Worm (Caenorhabditis elegans): ENCODE measurements around the gene adk-1.

adk-1 gene

DNA sequence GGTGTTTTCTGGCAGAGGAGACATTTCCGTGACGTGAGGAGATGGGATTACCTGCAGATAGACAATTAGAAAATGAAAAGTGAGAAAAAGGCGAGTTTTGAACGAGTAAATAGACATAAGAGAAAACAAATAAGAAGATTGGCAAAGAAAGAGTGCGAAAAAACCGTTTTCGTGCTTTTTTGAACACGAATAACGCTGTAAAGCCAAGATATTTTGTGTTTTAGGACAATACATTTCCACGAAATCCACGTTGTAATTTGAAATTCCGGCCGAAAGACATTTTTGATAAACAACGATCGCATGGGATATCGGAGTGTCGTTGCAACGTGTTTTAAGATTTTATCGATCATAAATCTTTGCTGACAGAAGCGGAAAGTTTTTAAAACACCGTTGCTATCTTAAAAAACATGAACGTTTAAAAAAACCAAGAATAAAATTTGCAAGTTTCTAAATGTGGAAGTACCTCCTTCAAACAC is at the start of gene adk-1:
Gene adk-1, minus strand, starts transcription at position 51 of the 476 bp plus-strand sequence.
- TF ChIP-seq lsy-2 (tag; optimal IDR thresholded peaks at IDR 0.05), result peak in 1 of 2 experiments; percentile 13
- TF ChIP-seq daf-19 (GFP tag; conservative IDR thresholded peaks at IDR 0.05), result no peak
- TF ChIP-seq ceh-44 (GFP tag; IDR thresholded peaks at IDR 0.05), result no peak
- TF ChIP-seq snpc-1.2 (GFP tag; IDR thresholded peaks at IDR 0.05), result no peak
- no peak for TF ChIP-seq Y105C5A.15 (GFP tag; IDR thresholded peaks at IDR 0.05)
- TF ChIP-seq attf-4 (tag; optimal IDR thresholded peaks at IDR 0.05), result no peak
- no peak for TF ChIP-seq hif-1 (tag; optimal IDR thresholded peaks at IDR 0.05)
- peak; percentile 36 for TF ChIP-seq dpl-1 (GFP tag; optimal IDR thresholded peaks at IDR 0.05)
- TF ChIP-seq tag-97 (GFP tag; IDR thresholded peaks at IDR 0.05), result no peak
- no peak for TF ChIP-seq ZK337.2 (GFP tag; IDR thresholded peaks at IDR 0.05)
- no peak for TF ChIP-seq nhr-76 (tag; optimal IDR thresholded peaks at IDR 0.05)
- peak; percentile 86 for TF ChIP-seq T20F7.1 (GFP tag; optimal IDR thresholded peaks at IDR 0.05)
- no peak for TF ChIP-seq rbr-2 (tag; optimal IDR thresholded peaks at IDR 0.05)
- no peak for TF ChIP-seq php-3 (GFP tag; IDR thresholded peaks at IDR 0.05)
- no peak for TF ChIP-seq ceh-20 (GFP tag; IDR thresholded peaks at IDR 0.05)
- no peak for TF ChIP-seq fos-1 (tag; optimal IDR thresholded peaks at IDR 0.05)
- TF ChIP-seq dve-1 (tag; optimal IDR thresholded peaks at IDR 0.05; ENCODE audit: insufficient read depth), result no peak
- TF ChIP-seq sdz-12 (GFP tag; optimal IDR thresholded peaks at IDR 0.05), result no peak
- no peak for TF ChIP-seq hmg-1.1 (GFP tag; IDR thresholded peaks at IDR 0.05)
- TF ChIP-seq egl-27 (tag; optimal IDR thresholded peaks at IDR 0.05), result no peak
- TF ChIP-seq unc-130 (GFP tag; optimal IDR thresholded peaks at IDR 0.05), result no peak
- TF ChIP-seq mdt-29 (GFP tag; IDR thresholded peaks at IDR 0.05), result no peak
- peak; percentile 16 for TF ChIP-seq nhr-6 (tag; optimal IDR thresholded peaks at IDR 0.05)
- no peak for TF ChIP-seq saeg-2 (GFP tag; IDR thresholded peaks at IDR 0.05)
- TF ChIP-seq mep-1 (tag; optimal IDR thresholded peaks at IDR 0.05), result no peak

DNA sequence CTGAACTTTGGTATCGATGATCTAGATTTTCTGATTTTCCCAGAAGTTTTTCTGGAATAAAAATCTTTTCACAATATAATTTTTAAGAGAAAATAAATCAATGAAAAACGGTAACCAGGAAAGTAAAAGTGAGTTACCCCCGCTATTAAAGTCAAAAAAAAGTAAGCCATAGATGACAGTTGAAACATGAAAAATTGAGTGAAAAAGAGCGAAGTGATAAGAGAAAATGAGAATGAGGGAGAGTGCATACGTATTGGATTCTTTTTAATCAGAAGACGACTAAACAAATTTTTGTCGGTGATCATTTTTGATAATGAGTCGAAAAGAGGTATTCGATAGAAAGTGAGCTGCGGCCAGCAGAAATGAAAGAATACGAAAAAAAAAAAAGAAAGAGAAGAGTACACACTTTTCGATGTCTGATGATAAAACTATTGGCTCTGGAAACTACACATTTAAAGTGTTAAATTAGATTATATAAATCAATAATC is 48.9 kb upstream of the adk-1 start, which contains the start of gene gtl-1:
Gene gtl-1, minus strand, starts transcription at position 51 of the 488 bp plus-strand sequence.
- peak; percentile 73 for TF ChIP-seq nhr-28 (tag; optimal IDR thresholded peaks at IDR 0.05)
- TF ChIP-seq dve-1 (tag; optimal IDR thresholded peaks at IDR 0.05; ENCODE audit: insufficient read depth), result peak; percentile 18
- TF ChIP-seq arid-1 (GFP tag; conservative IDR thresholded peaks at IDR 0.05), result 0 out of 2 replicates have a peak, but pooled peaks have one; percentile 9
- no peak for TF ChIP-seq daf-16 (GFP tag; optimal IDR thresholded peaks at IDR 0.05)
- TF ChIP-seq daf-16 (tag; optimal IDR thresholded peaks at IDR 0.05), result peak; percentile 37
- TF ChIP-seq hlh-11 (tag; optimal IDR thresholded peaks at IDR 0.05), result peak; percentile 45
- no peak for TF ChIP-seq zag-1 (tag; optimal IDR thresholded peaks at IDR 0.05)
- TF ChIP-seq dmd-6 (GFP tag; IDR thresholded peaks at IDR 0.05), result peak; percentile 73
- TF ChIP-seq unc-62 (GFP tag; optimal IDR thresholded peaks at IDR 0.05 in 1 of 2), result peak in 1 of 2 experiments; percentile 38
- TF ChIP-seq unc-62 (tag; optimal IDR thresholded peaks at IDR 0.05), result no peak
- peak; percentile 96 for TF ChIP-seq pqm-1 (tag; optimal IDR thresholded peaks at IDR 0.05)
- no peak for TF ChIP-seq aha-1 (tag)

DNA sequence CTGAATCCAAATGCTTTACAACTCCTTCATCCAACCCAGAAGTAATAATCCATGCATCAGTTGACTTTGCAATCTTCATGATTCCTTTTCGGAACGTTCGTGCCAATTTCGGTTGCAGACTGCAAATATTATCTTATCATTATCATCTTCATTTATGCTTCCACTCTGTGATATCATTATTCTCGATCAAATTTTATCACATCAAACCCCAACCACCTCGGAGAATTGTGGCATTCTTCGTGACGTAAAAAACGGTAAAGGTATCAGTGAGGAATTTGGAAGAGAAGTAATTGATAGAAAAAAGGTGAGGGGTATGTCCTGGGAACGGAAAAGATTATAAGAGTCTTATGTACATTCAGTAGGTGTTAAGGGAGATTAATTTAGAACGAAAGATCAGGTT is 46.8 kb upstream of the adk-1 start:
- peak; percentile 65 for TF ChIP-seq nhr-28 (tag; optimal IDR thresholded peaks at IDR 0.05)
- no peak for TF ChIP-seq lin-13 (GFP tag; optimal IDR thresholded peaks at IDR 0.05)
- no peak for TF ChIP-seq ceh-44 (GFP tag; IDR thresholded peaks at IDR 0.05)
- TF ChIP-seq mdl-1 (tag; optimal IDR thresholded peaks at IDR 0.05), result no peak
- no peak for TF ChIP-seq daf-19 (GFP tag; conservative IDR thresholded peaks at IDR 0.05)
- TF ChIP-seq ctbp-1 (GFP tag; IDR thresholded peaks at IDR 0.05), result no peak
- TF ChIP-seq lim-7 (GFP tag; IDR thresholded peaks at IDR 0.05), result no peak
- no peak for TF ChIP-seq dmd-8 (GFP tag; IDR thresholded peaks at IDR 0.05)
- TF ChIP-seq ztf-7 (tag; optimal IDR thresholded peaks at IDR 0.05), result no peak
- TF ChIP-seq hmg-1.1 (GFP tag; IDR thresholded peaks at IDR 0.05), result no peak
- no peak for TF ChIP-seq ZK337.2 (GFP tag; IDR thresholded peaks at IDR 0.05)
- TF ChIP-seq pha-4 (GFP tag; IDR thresholded peaks at IDR 0.05), result no peak
- TF ChIP-seq pha-4 (tag; optimal IDR thresholded peaks at IDR 0.05), result no peak
- TF ChIP-seq duxl-1 (tag; optimal IDR thresholded peaks at IDR 0.05; ENCODE audit: poor library complexity), result no peak
- TF ChIP-seq Y5F2A.4 (GFP tag; optimal IDR thresholded peaks at IDR 0.05), result no peak
- TF ChIP-seq dpl-1 (GFP tag; optimal IDR thresholded peaks at IDR 0.05), result no peak
- no peak for TF ChIP-seq ceh-62 (tag; optimal IDR thresholded peaks at IDR 0.05)
- TF ChIP-seq ceh-82 (tag; optimal IDR thresholded peaks at IDR 0.05), result no peak
- no peak for TF ChIP-seq unc-39 (tag; optimal IDR thresholded peaks at IDR 0.05)
- peak; percentile 86 for TF ChIP-seq dmd-6 (GFP tag; IDR thresholded peaks at IDR 0.05)
- TF ChIP-seq hlh-11 (tag; optimal IDR thresholded peaks at IDR 0.05), result peak; percentile 52
- TF ChIP-seq unc-62 (GFP tag; optimal IDR thresholded peaks at IDR 0.05 in 1 of 2), result no peak
- no peak for TF ChIP-seq unc-62 (tag; optimal IDR thresholded peaks at IDR 0.05)
- TF ChIP-seq fos-1 (tag; optimal IDR thresholded peaks at IDR 0.05), result no peak
